Worm (Caenorhabditis elegans): Measurements from ENCODE around the gene vps-60.

The vps-60 gene

ce11 chrV:8652177-8652576, 46.2 kb upstream of the vps-60 start:
- TF ChIP-seq mab-5 (tag; optimal IDR thresholded peaks at IDR 0.05) (peak; percentile 33), nhr-237 (tag; optimal IDR thresholded peaks at IDR 0.05) (no peak), nhr-21 (tag; optimal IDR thresholded peaks at IDR 0.05) (peak; percentile 42), elt-3 (tag; optimal IDR thresholded peaks at IDR 0.05) (no peak), sma-9 (GFP tag; optimal IDR thresholded peaks at IDR 0.05) (peak; percentile 70), sma-9 (tag; optimal IDR thresholded peaks at IDR 0.05) (no peak), alr-1 (tag; optimal IDR thresholded peaks at IDR 0.05) (no peak), lin-11 (tag; optimal IDR thresholded peaks at IDR 0.05) (no peak), gmeb-1 (tag; optimal IDR thresholded peaks at IDR 0.05) (no peak), peb-1 (tag; optimal IDR thresholded peaks at IDR 0.05) (no peak), ceh-16 (tag; optimal IDR thresholded peaks at IDR 0.05) (peak; percentile 78), nhr-129 (tag; optimal IDR thresholded peaks at IDR 0.05) (no peak), nhr-25 (tag; optimal IDR thresholded peaks at IDR 0.05) (peak; percentile 27), lin-39 (tag; optimal IDR thresholded peaks at IDR 0.05) (no peak), crh-2 (tag; optimal IDR thresholded peaks at IDR 0.05) (no peak), blmp-1 (tag; optimal IDR thresholded peaks at IDR 0.05; ENCODE audit: insufficient read depth) (peak; percentile 70), ztf-11 (tag; optimal IDR thresholded peaks at IDR 0.05) (no peak), egl-27 (tag; optimal IDR thresholded peaks at IDR 0.05) (peak; percentile 45), F13H6.1 (tag; optimal IDR thresholded peaks at IDR 0.05) (no peak), nhr-23 (tag; optimal IDR thresholded peaks at IDR 0.05) (no peak), unc-55 (GFP tag; optimal IDR thresholded peaks at IDR 0.05) (no peak), fos-1 (tag; optimal IDR thresholded peaks at IDR 0.05) (no peak), ztf-1 (GFP tag; conservative IDR thresholded peaks at IDR 0.05) (no peak), snpc-4 (tag; optimal IDR thresholded peaks at IDR 0.05) (no peak), nhr-6 (tag; optimal IDR thresholded peaks at IDR 0.05) (no peak), C34F6.9 (tag; optimal IDR thresholded peaks at IDR 0.05) (no peak), elt-1 (tag; optimal IDR thresholded peaks at IDR 0.05) (no peak)

ce11 chrV:8651007-8651711, 45.2 kb upstream of the vps-60 start:
- TF ChIP-seq ama-1 (optimal IDR thresholded peaks at IDR 0.05) (no peak), skn-1 (tag; optimal IDR thresholded peaks at IDR 0.05) (peak; percentile 93), nhr-77 (tag; optimal IDR thresholded peaks at IDR 0.05) (no peak), crh-2 (tag; optimal IDR thresholded peaks at IDR 0.05) (peak; percentile 59), sma-9 (GFP tag; optimal IDR thresholded peaks at IDR 0.05) (peak; percentile 87), sma-9 (tag; optimal IDR thresholded peaks at IDR 0.05) (no peak), sma-3 (GFP tag; optimal IDR thresholded peaks at IDR 0.05) (peak; percentile 33), lsy-2 (tag; optimal IDR thresholded peaks at IDR 0.05) (peak in 1 of 2 experiments; percentile 1), elt-3 (tag; optimal IDR thresholded peaks at IDR 0.05) (no peak), gmeb-1 (tag; optimal IDR thresholded peaks at IDR 0.05) (peak; percentile 12), fos-1 (tag; optimal IDR thresholded peaks at IDR 0.05) (peak; percentile 98), blmp-1 (tag; optimal IDR thresholded peaks at IDR 0.05; ENCODE audit: insufficient read depth) (no peak), F13H6.1 (tag; optimal IDR thresholded peaks at IDR 0.05) (peak; percentile 70)

- TF ChIP-seq mbf-1 (tag; optimal IDR thresholded peaks at IDR 0.05) (no peak), nhr-12 (tag; optimal IDR thresholded peaks at IDR 0.05) (no peak), snpc-4 (tag; optimal IDR thresholded peaks at IDR 0.05) (no peak), ztf-11 (tag; optimal IDR thresholded peaks at IDR 0.05) (no peak), nhr-25 (tag; optimal IDR thresholded peaks at IDR 0.05) (peak; percentile 36)
These were observed 44.4 kb upstream of the vps-60 start for ce11 chrV:8650365-8650764.

ce11 chrV:8648251-8648650, 42.3 kb upstream of the vps-60 start:
- TF ChIP-seq nhr-77 (tag; optimal IDR thresholded peaks at IDR 0.05) (no peak), egl-27 (tag; optimal IDR thresholded peaks at IDR 0.05) (no peak), gmeb-1 (tag; optimal IDR thresholded peaks at IDR 0.05) (no peak), nhr-21 (tag; optimal IDR thresholded peaks at IDR 0.05) (no peak), nhr-6 (tag; optimal IDR thresholded peaks at IDR 0.05) (no peak), Y55F3AM.14 (GFP tag; optimal IDR thresholded peaks at IDR 0.05) (no peak), peb-1 (tag; optimal IDR thresholded peaks at IDR 0.05) (no peak), sma-3 (GFP tag; optimal IDR thresholded peaks at IDR 0.05) (peak; percentile 19), sma-9 (GFP tag; optimal IDR thresholded peaks at IDR 0.05) (peak; percentile 70), sma-9 (tag; optimal IDR thresholded peaks at IDR 0.05) (no peak), elt-1 (tag; optimal IDR thresholded peaks at IDR 0.05) (no peak), ztf-4 (tag; optimal IDR thresholded peaks at IDR 0.05) (no peak), lsy-2 (tag; optimal IDR thresholded peaks at IDR 0.05) (no peak), F13H6.1 (tag; optimal IDR thresholded peaks at IDR 0.05) (peak; percentile 61), unc-62 (GFP tag; optimal IDR thresholded peaks at IDR 0.05) (no peak), nhr-10 (tag; optimal IDR thresholded peaks at IDR 0.05) (no peak), nhr-12 (tag; optimal IDR thresholded peaks at IDR 0.05) (no peak), snpc-4 (tag; optimal IDR thresholded peaks at IDR 0.05) (no peak), mbf-1 (tag; optimal IDR thresholded peaks at IDR 0.05) (no peak), fos-1 (tag; optimal IDR thresholded peaks at IDR 0.05) (peak; percentile 98), dmd-4 (tag; optimal IDR thresholded peaks at IDR 0.05) (no peak), ceh-82 (tag; optimal IDR thresholded peaks at IDR 0.05) (no peak), nhr-129 (tag; optimal IDR thresholded peaks at IDR 0.05) (no peak), aly-2 (tag; optimal IDR thresholded peaks at IDR 0.05) (no peak), nhr-11 (tag; optimal IDR thresholded peaks at IDR 0.05) (no peak), crh-2 (tag; optimal IDR thresholded peaks at IDR 0.05) (peak; percentile 61)
